Worm (Caenorhabditis elegans) whole organism, L3 larva: Measurements from ENCODE around the gene K11E4.6.

Experiments
- elt-2 ChIP-seq: sonication (generic microtip); optimal IDR thresholded peaks from 2 replicates; lab custom pipeline; 2016; ENCODE audit warnings: missing genetic modification reagents, mild to moderate bottlenecking, missing genetic modification characterization, missing compliant biosample characterization
- snpc-4 ChIP-seq: fragments of 150-350 bp; optimal IDR thresholded peaks from 2 replicates; lab custom pipeline; 2014; ENCODE audit warnings: missing biosample characterization, missing genetic modification characterization

DNA sequence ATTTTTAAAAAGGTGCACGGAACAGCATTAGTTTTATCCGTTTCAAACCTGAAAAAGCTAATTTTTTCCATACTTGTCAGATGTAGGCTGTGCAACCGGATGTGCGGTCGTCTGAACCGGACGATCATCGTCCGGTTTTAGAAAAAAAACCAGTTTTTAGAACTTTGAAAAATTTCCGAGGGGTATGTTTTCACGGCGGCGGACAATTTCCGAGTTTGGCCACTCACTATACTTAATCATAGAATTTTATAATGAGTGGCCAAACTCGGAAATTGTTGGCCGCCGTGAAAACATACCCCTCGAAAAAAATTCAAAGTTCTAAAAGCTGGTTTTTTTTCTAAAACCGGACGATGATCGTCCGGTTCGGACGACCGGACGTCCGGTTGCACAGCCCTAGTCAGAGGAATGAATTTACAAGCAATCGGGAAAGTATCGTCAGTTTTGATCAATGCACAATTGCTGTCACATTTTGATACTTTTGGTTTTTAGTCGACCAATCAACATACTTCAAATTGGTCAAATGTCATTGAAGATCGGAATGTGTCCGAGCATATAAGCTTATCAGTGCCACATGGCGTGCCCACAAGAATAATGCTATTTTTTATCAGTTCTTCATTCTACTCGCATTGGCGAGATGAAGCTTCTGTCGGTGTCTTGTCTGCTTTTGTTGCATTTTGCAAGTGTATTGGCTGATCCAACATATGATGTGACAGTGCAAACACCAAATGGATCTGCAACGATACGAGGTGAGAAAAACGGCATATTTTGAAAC is 35.4 kb downstream of the K11E4.6 start, which contains the start of gene cest-13:
- no peak for TF ChIP-seq snpc-4 (tag; lab: Kevin White, UChicago)
- TF ChIP-seq elt-2 (tag; lab: Kevin White, UChicago): peak; percentile 79
